Fruit fly (Drosophila melanogaster) whole organism, wandering third instar larva: Measurements from ENCODE around the gene ex.
A peak's percentile ranks its signal among the peaks of the same experiment; 100 is the strongest.

ENCODE experiments used
- Abd-B ChIP-seq: fragments of >200 bp; optimal IDR thresholded peaks from 2 replicates; lab custom pipeline; 2017; ENCODE audit warnings: missing biosample characterization, missing genetic modification characterization
- CG32264 ChIP-seq: fragments of 200-800 bp; sonication (Bioruptor generic); optimal IDR thresholded peaks from 2 replicates; lab custom pipeline; 2016; ENCODE audit warnings: missing biosample characterization, missing genetic modification characterization
- CG9705 ChIP-seq: fragments of 200-800 bp; sonication (Bioruptor generic); optimal IDR thresholded peaks from 2 replicates; lab custom pipeline; 2018; ENCODE audit warnings: missing biosample characterization, mild to moderate bottlenecking, missing genetic modification characterization
- CrebA ChIP-seq: fragments of 200-800 bp; sonication (Bioruptor generic); optimal IDR thresholded peaks from 2 replicates; lab custom pipeline; 2016; ENCODE audit warnings: missing biosample characterization, mild to moderate bottlenecking, missing genetic modification characterization, borderline replicate concordance
- Dfd ChIP-seq: fragments of >200 bp; optimal IDR thresholded peaks from 2 replicates; lab custom pipeline; 2017; ENCODE audit warnings: missing biosample characterization, missing genetic modification characterization
- Dif ChIP-seq: fragments of 200-275, 200-300 bp; sonication (Bioruptor generic); optimal IDR thresholded peaks from 2 replicates; lab custom pipeline; 2018; ENCODE audit warnings: missing biosample characterization, missing genetic modification characterization; ENCODE audit not compliant: partially characterized antibody
- GATAd ChIP-seq: sonication (Bioruptor generic); optimal IDR thresholded peaks from 2 replicates; lab custom pipeline; 2016; ENCODE audit warnings: missing biosample characterization, missing genetic modification characterization
- HLH106 ChIP-seq: fragments of 200-800 bp; optimal IDR thresholded peaks from 3 replicates; lab custom pipeline; 2019; ENCODE audit warnings: missing biosample characterization, mild to moderate bottlenecking, missing genetic modification characterization, moderate library complexity
- Hnf4 ChIP-seq: fragments of 200-800 bp; sonication (Bioruptor generic); optimal IDR thresholded peaks from 2 replicates; lab custom pipeline; 2016; ENCODE audit warnings: missing biosample characterization, mild to moderate bottlenecking, missing genetic modification characterization
- Hr78 ChIP-seq: fragments of >200 bp; optimal IDR thresholded peaks from 2 replicates; lab custom pipeline; 2017; ENCODE audit warnings: missing biosample characterization, missing genetic modification characterization
- Hr83 ChIP-seq: fragments of 200-300 bp; sonication (Bioruptor generic); optimal IDR thresholded peaks from 2 replicates; lab custom pipeline; 2016; ENCODE audit warnings: missing biosample characterization, mild to moderate bottlenecking, missing genetic modification characterization, moderate library complexity; ENCODE audit not compliant: poor library complexity, severe bottlenecking
- Jra ChIP-seq: sonication (Bioruptor generic); optimal IDR thresholded peaks from 2 replicates; lab custom pipeline; 2016; ENCODE audit warnings: missing biosample characterization, missing genetic modification characterization
- Mio ChIP-seq: sonication (Bioruptor generic); optimal IDR thresholded peaks from 2 replicates; lab custom pipeline; 2016; ENCODE audit warnings: missing biosample characterization, missing genetic modification characterization
- Myc ChIP-seq: fragments of >200 bp; optimal IDR thresholded peaks from 2 replicates; lab custom pipeline; 2017
- N ChIP-seq: fragments of >200 bp; optimal IDR thresholded peaks from 2 replicates; lab custom pipeline; 2018; ENCODE audit warnings: missing biosample characterization, missing external identifiers, missing genetic modification characterization
- OdsH ChIP-seq: fragments of 200-800 bp; sonication (Bioruptor generic); optimal IDR thresholded peaks from 2 replicates; lab custom pipeline; 2016; ENCODE audit warnings: missing biosample characterization, mild to moderate bottlenecking, missing genetic modification characterization
- Rel ChIP-seq, 2 experiments: fragments of 200-800 bp; sonication (Bioruptor generic) in 1 of 2; optimal IDR thresholded peaks; 2 replicates in 1 of 2; 3 replicates in 1 of 2; lab custom pipeline; 2016 to 2019; ENCODE audit warnings: mild to moderate bottlenecking in 2 of 2, missing biosample characterization in 2 of 2, missing genetic modification characterization in 2 of 2, moderate library complexity in 1 of 2
- Sp1 ChIP-seq: fragments of 200-800 bp; sonication (Bioruptor generic); optimal IDR thresholded peaks from 3 replicates; lab custom pipeline; 2019; ENCODE audit warnings: missing biosample characterization, mild to moderate bottlenecking, missing genetic modification characterization, moderate library complexity
- Vsx2 ChIP-seq: fragments of 200-300, 225-300 bp; sonication (Bioruptor generic); optimal IDR thresholded peaks from 2 replicates; lab custom pipeline; 2018; ENCODE audit warnings: missing biosample characterization, missing genetic modification characterization; ENCODE audit not compliant: partially characterized antibody
- br ChIP-seq: fragments of 200-800 bp; sonication (Bioruptor generic); optimal IDR thresholded peaks from 2 replicates; lab custom pipeline; 2016; ENCODE audit warnings: missing biosample characterization, missing genetic modification characterization
- brk ChIP-seq: fragments of 200-800 bp; sonication (Bioruptor generic); optimal IDR thresholded peaks from 2 replicates; lab custom pipeline; 2016; ENCODE audit warnings: missing biosample characterization, mild to moderate bottlenecking, missing genetic modification characterization
- dl ChIP-seq, 2 experiments: fragments of 175-275, 200-275 bp in 1 of 2; fragments of 200-275 bp in 1 of 2; sonication (Bioruptor generic); optimal IDR thresholded peaks; lab custom pipeline; 2018; ENCODE audit warnings: mild to moderate bottlenecking in 2 of 2, missing biosample characterization in 2 of 2, missing genetic modification characterization in 2 of 2, moderate library complexity in 2 of 2; ENCODE audit not compliant: partially characterized antibody in 2 of 2, insufficient read depth in 1 of 2
- dmrt93B ChIP-seq: fragments of 200-800 bp; sonication (Bioruptor generic); optimal IDR thresholded peaks from 2 replicates; lab custom pipeline; 2018; ENCODE audit warnings: missing biosample characterization, mild to moderate bottlenecking, missing genetic modification characterization
- dsf ChIP-seq: sonication (Bioruptor generic); optimal IDR thresholded peaks from 2 replicates; lab custom pipeline; 2016; ENCODE audit warnings: missing biosample characterization, missing genetic modification characterization, borderline replicate concordance
- ey ChIP-seq: fragments of 200-800 bp; sonication (Bioruptor generic); optimal IDR thresholded peaks from 2 replicates; lab custom pipeline; 2016; ENCODE audit warnings: missing biosample characterization, missing genetic modification characterization
- foxo ChIP-seq, 2 experiments: fragments of 200-800 bp; sonication (Bioruptor generic); optimal IDR thresholded peaks; 2 replicates in 1 of 2; 3 replicates in 1 of 2; lab custom pipeline; 2016 to 2017; ENCODE audit warnings: missing biosample characterization in 2 of 2, missing genetic modification characterization in 2 of 2
- fru ChIP-seq: fragments of 200-800 bp; sonication (Bioruptor generic); optimal IDR thresholded peaks from 3 replicates; lab custom pipeline; 2016; ENCODE audit warnings: missing biosample characterization, mild to moderate bottlenecking, missing genetic modification characterization
- h ChIP-seq: fragments of 200-800 bp; sonication (Bioruptor generic); optimal IDR thresholded peaks from 3 replicates; lab custom pipeline; 2016; ENCODE audit warnings: missing biosample characterization, mild to moderate bottlenecking, missing genetic modification characterization
- jim ChIP-seq: fragments of 175-275, 200-325 bp; sonication (Bioruptor generic); optimal IDR thresholded peaks from 2 replicates; lab custom pipeline; 2016; ENCODE audit warnings: missing biosample characterization, mild to moderate bottlenecking, missing genetic modification characterization
- lola ChIP-seq: fragments of >200 bp; optimal IDR thresholded peaks from 2 replicates; lab custom pipeline; 2017; ENCODE audit warnings: missing biosample characterization, missing genetic modification characterization
- pan ChIP-seq: fragments of >200 bp; optimal IDR thresholded peaks from 2 replicates; lab custom pipeline; 2017
- psq ChIP-seq: fragments of 200-800 bp; sonication (Bioruptor generic); optimal IDR thresholded peaks from 3 replicates; lab custom pipeline; 2017; ENCODE audit warnings: missing biosample characterization, mild to moderate bottlenecking, missing genetic modification characterization, moderate library complexity
- rgr ChIP-seq: fragments of 200-800 bp; sonication (Bioruptor generic); optimal IDR thresholded peaks from 3 replicates; lab custom pipeline; 2016; ENCODE audit warnings: missing biosample characterization, mild to moderate bottlenecking, missing genetic modification characterization
- sage ChIP-seq: fragments of 200-800 bp; sonication (Bioruptor generic); optimal IDR thresholded peaks from 2 replicates; lab custom pipeline; 2016; ENCODE audit warnings: missing biosample characterization, mild to moderate bottlenecking, missing genetic modification characterization
- sv ChIP-seq: fragments of 200-800 bp; sonication (Bioruptor generic); optimal IDR thresholded peaks from 3 replicates; lab custom pipeline; 2016; ENCODE audit warnings: missing biosample characterization, missing genetic modification characterization
- tai ChIP-seq: sonication (Bioruptor generic); optimal IDR thresholded peaks from 2 replicates; lab custom pipeline; 2016; ENCODE audit warnings: missing biosample characterization, missing genetic modification characterization
- usp ChIP-seq: fragments of >200 bp; optimal IDR thresholded peaks from 2 replicates; lab custom pipeline; 2017; ENCODE audit warnings: missing biosample characterization, missing genetic modification characterization
- woc ChIP-seq: sonication (Bioruptor generic); optimal IDR thresholded peaks from 2 replicates; lab custom pipeline; 2016; ENCODE audit warnings: missing biosample characterization, mild to moderate bottlenecking, missing genetic modification characterization

ex gene

DNA sequence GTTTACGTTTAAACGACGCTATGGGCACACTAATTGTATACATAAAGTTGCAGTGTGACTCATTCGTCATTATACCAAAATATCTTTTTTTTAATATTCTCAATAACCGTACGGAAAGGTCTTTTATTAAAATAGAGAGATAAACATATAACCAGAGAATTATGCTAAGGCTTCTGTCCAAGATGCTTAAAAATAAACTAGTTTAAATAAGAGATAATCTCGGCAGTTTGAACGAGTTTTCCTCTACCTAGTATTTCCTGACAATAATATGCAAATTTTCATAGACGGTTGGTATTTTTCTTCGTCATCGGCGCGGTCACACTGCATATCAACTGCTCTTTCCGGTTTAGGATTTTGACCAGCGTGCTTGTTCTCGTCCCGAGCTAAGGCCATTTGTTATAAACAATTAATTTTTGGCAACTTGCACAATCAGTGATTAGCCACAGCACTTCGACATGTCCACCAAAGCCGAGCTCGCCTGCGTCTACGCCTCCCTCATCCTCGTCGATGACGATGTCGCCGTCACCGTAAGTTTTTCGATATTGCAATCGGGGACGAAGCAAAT, 11.3 kb upstream of the ex start, which contains the start of the genes CG13690 and RpLP1:
Gene CG13690, minus strand, starts transcription at position 33 of the 565 bp plus-strand sequence.
Gene RpLP1, plus strand, starts transcription at position 333 of the 565 bp plus-strand sequence.
- peak; percentile 59 for TF ChIP-seq OdsH (GFP tag; lab: Kevin White, UChicago)
- TF ChIP-seq br (GFP tag; lab: Kevin White, UChicago), result peak; percentile 74
- TF ChIP-seq foxo (GFP tag; optimal IDR thresholded peaks at IDR 0.05; lab: Kevin White, UChicago), result peak; percentile 18 to 46
- TF ChIP-seq usp (GFP tag; lab: Kevin White, UChicago), result no peak
- TF ChIP-seq dl (GFP tag; optimal IDR thresholded peaks at IDR 0.05; lab: Kevin White, UChicago; ENCODE audit: insufficient read depth in 1 of 2, partially characterized antibody in 2 of 2), result no peak
- TF ChIP-seq Jra (GFP tag; lab: Kevin White, UChicago), result peak; percentile 54
- TF ChIP-seq GATAd (GFP tag; lab: Kevin White, UChicago), result no peak
- TF ChIP-seq brk (GFP tag; lab: Kevin White, UChicago), result no peak
- TF ChIP-seq rgr (GFP tag; lab: Kevin White, UChicago), result peak; percentile 86
- peak; percentile 55 for TF ChIP-seq HLH106 (tag; lab: Kevin White, UChicago)
- peak; percentile 51 for TF ChIP-seq psq (GFP tag; lab: Kevin White, UChicago)
- peak; percentile 79 for TF ChIP-seq Hr83 (GFP tag; lab: Kevin White, UChicago)
- no peak for TF ChIP-seq Rel (GFP tag; optimal IDR thresholded peaks at IDR 0.05; lab: Kevin White, UChicago)
- peak; percentile 47 for TF ChIP-seq Rel (tag; optimal IDR thresholded peaks at IDR 0.05; lab: Kevin White, UChicago)
- TF ChIP-seq Dfd (GFP tag; lab: Kevin White, UChicago), result no peak
- TF ChIP-seq tai (GFP tag; lab: Kevin White, UChicago), result no peak
- TF ChIP-seq pan (lab: Kevin White, UChicago), result no peak
- no peak for TF ChIP-seq lola (GFP tag; lab: Kevin White, UChicago)
- no peak for TF ChIP-seq Mio (GFP tag; lab: Kevin White, UChicago)
- TF ChIP-seq sage, result no peak
- no peak for TF ChIP-seq Dif (GFP tag; lab: Kevin White, UChicago)
- no peak for TF ChIP-seq N (GFP tag; lab: Kevin White, UChicago)
- TF ChIP-seq CrebA, result no peak
- TF ChIP-seq fru (GFP tag; lab: Kevin White, UChicago), result peak; percentile 65
- TF ChIP-seq dsf, result peak; percentile 67
- no peak for TF ChIP-seq jim (GFP tag; lab: Kevin White, UChicago)
- TF ChIP-seq Vsx2, result no peak
- TF ChIP-seq h (GFP tag; lab: Kevin White, UChicago), result peak; percentile 78
- TF ChIP-seq Sp1 (GFP tag; lab: Kevin White, UChicago), result peak; percentile 87
- peak; percentile 55 for TF ChIP-seq CG32264 (GFP tag; lab: Kevin White, UChicago)
- TF ChIP-seq sv, result peak; percentile 68
- TF ChIP-seq Abd-B (GFP tag; lab: Kevin White, UChicago), result no peak
- TF ChIP-seq Hnf4, result peak; percentile 59
- TF ChIP-seq CG9705 (GFP tag; lab: Kevin White, UChicago), result peak; percentile 59
- TF ChIP-seq ey (GFP tag; lab: Kevin White, UChicago), result peak; percentile 13
- TF ChIP-seq Hr78, result no peak
- TF ChIP-seq dmrt93B (GFP tag; lab: Kevin White, UChicago), result peak; percentile 80
- peak; percentile 41 for TF ChIP-seq Myc (lab: Kevin White, UChicago)
- peak; percentile 53 for TF ChIP-seq woc (GFP tag; lab: Kevin White, UChicago)
- TF ChIP-seq, all 38 proteins: peak for 21

DNA sequence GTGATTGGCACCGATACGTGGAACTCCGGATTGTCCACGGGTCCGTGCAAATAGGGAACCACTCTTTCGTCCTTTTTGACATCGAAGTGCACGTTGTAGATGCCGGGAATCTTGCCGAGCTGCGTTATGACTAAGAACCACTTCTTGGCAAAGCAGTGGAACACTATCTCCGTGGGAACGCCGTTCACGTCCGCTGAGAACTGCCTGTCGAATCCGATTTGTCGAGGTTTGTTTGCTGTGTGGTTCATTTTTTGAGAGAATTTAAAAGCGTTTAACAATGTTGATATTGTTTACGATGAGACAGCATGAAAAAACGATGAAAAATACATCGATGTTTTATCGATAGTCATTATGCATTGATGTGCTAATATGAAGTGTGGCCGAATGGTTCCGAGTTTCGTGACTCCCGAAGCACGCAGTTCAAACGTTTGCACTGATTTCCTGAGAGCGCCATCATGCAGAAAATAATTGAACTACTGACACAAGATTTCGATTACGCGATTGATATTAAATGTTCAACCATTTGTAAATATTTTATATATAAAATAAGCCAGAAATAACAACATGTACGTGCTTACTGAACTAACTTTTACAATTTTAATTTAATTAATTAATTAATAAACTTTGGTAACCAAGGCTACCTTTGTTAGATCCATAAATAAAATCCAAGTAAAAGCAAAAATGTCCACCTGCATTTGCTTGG, 9.8 kb upstream of the ex start, which contains the start of the genes CG11885 and CG13692:
Gene CG11885, minus strand, starts transcription at position 332 of the 703 bp plus-strand sequence.
Gene CG13692, plus strand, starts transcription at position 653 of the 703 bp plus-strand sequence.
- TF ChIP-seq CG9705 (GFP tag; lab: Kevin White, UChicago), result peak; percentile 34
- peak; percentile 58 for TF ChIP-seq Hr83 (GFP tag; lab: Kevin White, UChicago)
- TF ChIP-seq usp (GFP tag; lab: Kevin White, UChicago), result no peak
- peak; percentile 37 for TF ChIP-seq HLH106 (tag; lab: Kevin White, UChicago)
- TF ChIP-seq Sp1 (GFP tag; lab: Kevin White, UChicago), result peak; percentile 32
- TF ChIP-seq psq (GFP tag; lab: Kevin White, UChicago), result no peak
- peak in 1 of 2 experiments; percentile 33 for TF ChIP-seq foxo (GFP tag; optimal IDR thresholded peaks at IDR 0.05; lab: Kevin White, UChicago)
- TF ChIP-seq h (GFP tag; lab: Kevin White, UChicago), result peak; percentile 60
- no peak for TF ChIP-seq jim (GFP tag; lab: Kevin White, UChicago)
- TF ChIP-seq Dfd (GFP tag; lab: Kevin White, UChicago), result no peak
- TF ChIP-seq CG32264 (GFP tag; lab: Kevin White, UChicago), result peak; percentile 29
- no peak for TF ChIP-seq CrebA
- TF ChIP-seq rgr (GFP tag; lab: Kevin White, UChicago), result peak; percentile 64
- TF ChIP-seq Rel (GFP tag; optimal IDR thresholded peaks at IDR 0.05; lab: Kevin White, UChicago), result no peak
- peak; percentile 74 for TF ChIP-seq Rel (tag; optimal IDR thresholded peaks at IDR 0.05; lab: Kevin White, UChicago)
- TF ChIP-seq sage, result peak; percentile 61
- peak; percentile 44 for TF ChIP-seq Hnf4
- peak; percentile 58 for TF ChIP-seq Myc (lab: Kevin White, UChicago)
- no peak for TF ChIP-seq Mio (GFP tag; lab: Kevin White, UChicago)
- TF ChIP-seq dsf, result peak; percentile 11
- no peak for TF ChIP-seq fru (GFP tag; lab: Kevin White, UChicago)
- no peak for TF ChIP-seq woc (GFP tag; lab: Kevin White, UChicago)
